Worm (Caenorhabditis elegans) whole organism, L4/young adult: ENCODE results near the gene Y66H1A.5.

ENCODE experiments used
- W03F9.2 ChIP-seq: fragments of 150-350 bp; optimal IDR thresholded peaks from 2 replicates; lab custom pipeline; 2014; ENCODE audit warnings: missing biosample characterization, missing genetic modification characterization
- dao-5 ChIP-seq: sonication (generic microtip); optimal IDR thresholded peaks from 2 replicates; lab custom pipeline; 2016; ENCODE audit warnings: missing genotype, missing genetic modification characterization, moderate library complexity, missing compliant biosample characterization
- him-1 ChIP-seq: sonication (generic microtip); optimal IDR thresholded peaks from 2 replicates; lab custom pipeline; 2016; ENCODE audit warnings: missing genotype, missing genetic modification reagents, missing genetic modification characterization, missing compliant biosample characterization

Gene Y66H1A.5

DNA sequence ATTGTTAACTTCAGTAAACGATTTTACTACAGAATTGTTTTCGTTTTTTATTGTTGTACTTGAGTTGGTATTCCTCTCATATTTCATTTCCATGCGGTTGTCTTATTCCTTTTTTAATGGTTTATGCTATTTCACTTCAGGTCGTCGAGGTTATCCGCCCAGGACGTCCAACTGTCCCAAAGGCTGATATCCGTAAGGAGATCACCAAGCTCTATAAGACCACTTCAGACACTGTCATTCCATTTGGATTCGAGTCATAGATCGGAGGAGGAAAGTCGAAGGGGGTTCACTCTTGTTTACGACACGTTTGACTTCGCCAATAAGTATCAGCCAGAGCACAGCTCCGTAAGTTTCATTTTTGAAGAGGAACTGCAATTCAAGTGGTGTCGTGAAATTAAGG, 42.4 kb downstream of the Y66H1A.5 start, which contains the start of gene T07A9.14:
T07A9.14 (plus strand) TSS at position 124 of the 400 bp plus-strand sequence.
- TF ChIP-seq dao-5 (tag; lab: Kevin White, UChicago) (no peak), him-1 (no peak), W03F9.2 (tag; lab: Kevin White, UChicago) (no peak)

DNA sequence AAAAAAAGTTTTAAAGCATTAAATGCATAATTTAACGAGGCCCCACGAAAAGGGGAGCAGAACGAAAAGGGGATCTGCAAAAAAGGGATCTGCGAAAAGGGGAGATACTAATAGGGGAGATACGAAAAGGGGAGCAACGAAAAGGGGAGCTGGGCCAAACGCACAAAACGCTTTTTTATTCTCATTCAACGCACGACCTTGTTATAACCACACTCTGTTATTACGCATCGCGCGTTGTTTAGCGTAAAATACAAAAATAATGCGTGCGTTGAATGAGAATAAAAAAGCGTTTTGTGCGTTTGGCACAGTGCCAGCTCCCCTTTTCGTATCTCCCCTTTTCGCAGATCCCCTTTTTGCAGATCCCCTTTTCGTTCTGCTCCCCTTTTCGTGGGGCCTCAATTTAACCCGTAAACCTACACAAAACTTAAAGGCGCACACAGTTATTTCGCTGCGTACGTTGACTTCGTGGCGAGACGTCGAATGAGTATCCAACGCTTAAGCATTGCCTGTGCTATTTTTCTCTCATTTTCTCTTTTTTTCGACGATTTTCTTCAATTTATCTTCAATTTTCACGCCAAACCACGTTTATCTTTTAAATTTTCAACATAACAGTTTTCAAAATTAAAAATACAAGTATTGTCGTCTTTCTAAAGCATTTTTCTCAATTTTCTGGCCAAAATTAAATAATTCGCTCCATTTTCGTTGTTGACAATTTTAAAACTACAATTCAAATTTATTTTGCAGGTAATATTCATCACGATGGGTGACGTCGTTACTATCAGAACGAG, 43.6 kb downstream of the Y66H1A.5 start, which contains the start of gene rps-24:
rps-24 (plus strand) TSS at position 738 of the 788 bp plus-strand sequence.
- TF ChIP-seq W03F9.2 (tag; lab: Kevin White, UChicago): peak; percentile 87
- peak; percentile 51 for TF ChIP-seq him-1
- TF ChIP-seq dao-5 (tag; lab: Kevin White, UChicago): peak; percentile 48

DNA sequence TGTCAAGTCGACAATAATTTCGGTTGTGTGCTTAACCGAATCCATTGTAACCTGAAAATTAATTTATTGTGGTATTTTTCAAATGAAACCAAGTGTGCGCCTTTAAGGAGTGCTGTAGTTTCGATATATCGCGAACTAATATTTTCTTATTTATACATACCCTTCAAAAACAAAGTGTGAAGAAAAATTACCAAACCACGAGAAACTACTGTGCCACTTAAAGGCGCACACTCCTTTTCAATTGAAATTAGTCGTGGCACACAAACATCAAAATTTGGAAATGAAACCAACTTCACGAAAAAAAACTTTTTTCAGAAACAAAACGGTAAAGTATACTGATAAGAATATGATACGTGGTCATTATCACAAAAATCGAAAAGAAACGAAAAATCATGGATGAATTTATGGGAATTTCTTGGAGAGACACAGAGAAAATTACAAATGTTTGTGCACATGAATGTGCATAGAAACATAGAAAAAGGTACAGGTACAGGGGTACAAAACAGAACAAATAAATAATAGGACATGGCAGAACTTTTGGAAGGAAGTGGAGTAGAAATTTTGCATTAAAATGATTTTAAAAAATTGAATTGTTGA, 45.7 kb downstream of the Y66H1A.5 start, which contains the start of gene spl-1:
spl-1 (minus strand) TSS at position 51 of the 597 bp plus-strand sequence.
- TF ChIP-seq dao-5 (tag; lab: Kevin White, UChicago) (no peak), W03F9.2 (tag; lab: Kevin White, UChicago) (no peak), him-1 (no peak)

- no peak for TF ChIP-seq him-1
- no peak for TF ChIP-seq dao-5 (tag; lab: Kevin White, UChicago)
- no peak for TF ChIP-seq W03F9.2 (tag; lab: Kevin White, UChicago)
These were observed 49.3 kb downstream of the Y66H1A.5 start for ce11 chrIV:379605-380004.

DNA sequence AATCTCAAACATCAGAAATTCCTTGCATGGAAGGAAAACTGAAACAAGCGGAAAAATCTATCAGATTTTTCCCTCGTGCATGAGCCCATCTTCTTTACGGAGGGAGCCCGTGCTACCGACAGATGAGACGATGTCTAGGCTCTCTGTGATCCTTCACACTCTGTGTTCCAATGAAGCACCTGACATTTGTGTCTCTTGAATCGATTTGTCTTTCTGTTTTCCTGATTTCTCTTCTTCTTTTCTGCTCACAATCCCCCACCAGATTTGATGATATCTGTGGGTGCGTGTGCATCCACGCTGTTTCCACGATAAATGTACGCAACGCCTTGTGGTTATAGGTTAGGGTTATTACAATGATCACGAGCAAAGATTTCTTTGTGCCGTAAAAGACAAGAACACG, 50.1 kb downstream of the Y66H1A.5 start:
- TF ChIP-seq dao-5 (tag; lab: Kevin White, UChicago) (no peak), W03F9.2 (tag; lab: Kevin White, UChicago) (no peak), him-1 (no peak)

DNA sequence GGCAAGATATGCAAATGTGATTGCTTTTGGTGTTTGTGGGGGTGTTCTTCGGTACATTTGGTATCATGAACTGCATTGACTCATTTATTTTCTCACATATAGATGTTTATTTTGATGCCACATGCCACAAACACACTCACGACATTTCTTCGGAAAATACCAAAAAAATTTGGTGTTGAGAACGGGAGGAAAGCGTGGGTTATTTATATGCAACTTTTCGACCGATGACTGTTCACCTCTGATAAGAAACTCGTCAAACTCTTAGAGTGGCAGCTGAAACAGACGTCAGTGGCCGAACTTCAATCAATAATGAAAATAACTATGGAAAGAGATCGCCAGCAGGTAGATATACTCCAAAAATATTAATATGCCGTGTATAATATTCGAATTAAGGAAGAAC, 50.6 kb downstream of the Y66H1A.5 start:
- TF ChIP-seq dao-5 (tag; lab: Kevin White, UChicago): no peak
- no peak for TF ChIP-seq him-1
- TF ChIP-seq W03F9.2 (tag; lab: Kevin White, UChicago): no peak
